4 fruit fly cellular contexts compared by ENCODE assay signal in genomic region chr3L:17433555-17433954, dm6.
TF ChIP-seq lines count a peak whose summit lies in the region.

Gene Coq4, minus strand, starts transcription at chr3L:17433621.
Gene CG32176, plus strand, starts transcription at chr3L:17433868.

TF ChIP-seq in whole organism, adult, 20 proteins besides CTCF, POLR2A, EP300 and RAD21 (continued from another document):
- peak; percentile 97 for TF ChIP-seq bab1 (GFP tag; optimal IDR thresholded peaks at IDR 0.05; lab: Kevin White, UChicago)
- TF ChIP-seq cnc (optimal IDR thresholded peaks at IDR 0.05; lab: Kevin White, UChicago) = no peak

TF ChIP-seq in whole organism, embryonic, 481 proteins besides CTCF, POLR2A, EP300 and RAD21 (continued from another document and continues in another):
- peak; percentile 92 for TF ChIP-seq sim (GFP tag; IDR thresholded peaks at IDR 0.05; lab: Robert Waterston, UW)
- TF ChIP-seq zfh2 (GFP tag; optimal IDR thresholded peaks at IDR 0.05; lab: Kevin White, UChicago) = peak; percentile 99
- TF ChIP-seq CG15696 (tag; optimal IDR thresholded peaks at IDR 0.05; lab: Kevin White, UChicago) = peak; percentile 98
- TF ChIP-seq chinmo (GFP tag; IDR thresholded peaks at IDR 0.05; lab: Robert Waterston, UW; ENCODE audit: partially characterized antibody) = no peak
- peak; percentile 99 for TF ChIP-seq CG16815 (GFP tag; optimal IDR thresholded peaks at IDR 0.05; lab: Kevin White, UChicago)
- peak; percentile 99 for TF ChIP-seq Fer3 (tag; optimal IDR thresholded peaks at IDR 0.05; lab: Kevin White, UChicago)
- peak; percentile 94 for TF ChIP-seq Bdp1 (GFP tag; optimal IDR thresholded peaks at IDR 0.05; lab: Kevin White, UChicago)
- TF ChIP-seq Atf3 (GFP tag; optimal IDR thresholded peaks at IDR 0.05; lab: Kevin White, UChicago) = peak; percentile 98
- TF ChIP-seq CG3726 (GFP tag; IDR thresholded peaks at IDR 0.05; lab: Robert Waterston, UW) = peak; percentile 98
- TF ChIP-seq CG8478 (optimal IDR thresholded peaks at IDR 0.05; lab: Kevin White, UChicago) = no peak
- 0 out of 3 replicates have a peak, but pooled peaks have one; percentile 45 for TF ChIP-seq mld (GFP tag; IDR thresholded peaks at IDR 0.05; lab: Robert Waterston, UW; ENCODE audit: partially characterized antibody)
- peak; percentile 99 for TF ChIP-seq CG32532 (GFP tag; IDR thresholded peaks at IDR 0.05; lab: Robert Waterston, UW)
- TF ChIP-seq CG3281 (GFP tag; optimal IDR thresholded peaks at IDR 0.05; lab: Kevin White, UChicago) = peak; percentile 97
- TF ChIP-seq CG4820 (GFP tag; optimal IDR thresholded peaks at IDR 0.05; lab: Kevin White, UChicago) = peak; percentile 97
- peak; percentile 99 for TF ChIP-seq slbo (GFP tag; IDR thresholded peaks at IDR 0.05; lab: Robert Waterston, UW)
- peak; percentile 91 for TF ChIP-seq Asciz (GFP tag; optimal IDR thresholded peaks at IDR 0.05; lab: Kevin White, UChicago)
- TF ChIP-seq Myb (GFP tag; optimal IDR thresholded peaks at IDR 0.05; lab: Kevin White, UChicago) = peak; percentile 88
- peak; percentile 80 for TF ChIP-seq CG7963 (GFP tag; IDR thresholded peaks at IDR 0.05; lab: Robert Waterston, UW; ENCODE audit: partially characterized antibody)
- peak; percentile 92 for TF ChIP-seq CG10431 (GFP tag; optimal IDR thresholded peaks at IDR 0.05; lab: Kevin White, UChicago)
- TF ChIP-seq CG10462 (GFP tag; optimal IDR thresholded peaks at IDR 0.05; lab: Kevin White, UChicago) = peak; percentile 98
- TF ChIP-seq repo (GFP tag; optimal IDR thresholded peaks at IDR 0.05; lab: Kevin White, UChicago) = peak; percentile 96
- peak; percentile 76 for TF ChIP-seq Sry-δ (GFP tag; optimal IDR thresholded peaks at IDR 0.05; lab: Kevin White, UChicago)
- no peak for TF ChIP-seq HLHmδ (GFP tag; optimal IDR thresholded peaks at IDR 0.05; lab: Kevin White, UChicago)
- peak; percentile 96 for TF ChIP-seq CG6689 (GFP tag; IDR thresholded peaks at IDR 0.05; lab: Robert Waterston, UW)
- peak; percentile 99 for TF ChIP-seq CG34422 (GFP tag; IDR thresholded peaks at IDR 0.05; lab: Robert Waterston, UW)
- TF ChIP-seq maf-S (GFP tag; optimal IDR thresholded peaks at IDR 0.05; lab: Kevin White, UChicago) = peak; percentile 98
- TF ChIP-seq Doc3 (GFP tag; IDR thresholded peaks at IDR 0.05; lab: Robert Waterston, UW; ENCODE audit: partially characterized antibody) = no peak
- peak; percentile 97 for TF ChIP-seq Rx (GFP tag; IDR thresholded peaks at IDR 0.05; lab: Robert Waterston, UW)
- peak; percentile 96 for TF ChIP-seq HmgD (GFP tag; optimal IDR thresholded peaks at IDR 0.05; lab: Kevin White, UChicago)
- TF ChIP-seq tin (GFP tag; optimal IDR thresholded peaks at IDR 0.05; lab: Kevin White, UChicago) = peak; percentile 99
- TF ChIP-seq C15 (GFP tag; IDR thresholded peaks at IDR 0.05; lab: Robert Waterston, UW) = peak; percentile 97
- peak; percentile 83 for TF ChIP-seq nom (GFP tag; optimal IDR thresholded peaks at IDR 0.05; lab: Kevin White, UChicago)
- peak; percentile 97 for TF ChIP-seq CG9876 (GFP tag; optimal IDR thresholded peaks at IDR 0.05; lab: Kevin White, UChicago)
- no peak for TF ChIP-seq gfzf (GFP tag; optimal IDR thresholded peaks at IDR 0.05; lab: Kevin White, UChicago)
- TF ChIP-seq Neu2 (GFP tag; optimal IDR thresholded peaks at IDR 0.05; lab: Kevin White, UChicago; ENCODE audit: borderline replicate concordance) = peak; percentile 93
- TF ChIP-seq row (GFP tag; IDR thresholded peaks at IDR 0.05; lab: Robert Waterston, UW) = peak; percentile 100
- TF ChIP-seq chm (GFP tag; IDR thresholded peaks at IDR 0.05; lab: Robert Waterston, UW) = peak; percentile 98
- peak; percentile 49 for TF ChIP-seq pros (GFP tag; optimal IDR thresholded peaks at IDR 0.05; lab: Kevin White, UChicago)
- TF ChIP-seq D (optimal IDR thresholded peaks at IDR 0.05; lab: Kevin White, UChicago) = no peak
- peak; percentile 96 for TF ChIP-seq D (GFP tag; optimal IDR thresholded peaks at IDR 0.05; lab: Kevin White, UChicago)
- peak; percentile 95 for TF ChIP-seq CG2202 (tag; optimal IDR thresholded peaks at IDR 0.05; lab: Kevin White, UChicago)
- peak; percentile 97 for TF ChIP-seq Meics (GFP tag; optimal IDR thresholded peaks at IDR 0.05; lab: Kevin White, UChicago)

TF ChIP-seq in whole organism, prepupa, 60 proteins besides CTCF, POLR2A, EP300 and RAD21 (continued from another document):
- TF ChIP-seq Ets21C (GFP tag; optimal IDR thresholded peaks at IDR 0.05; lab: Kevin White, UChicago) = peak; percentile 98
- TF ChIP-seq Ets96B (tag; optimal IDR thresholded peaks at IDR 0.05; lab: Kevin White, UChicago) = peak; percentile 95
- TF ChIP-seq dsx (GFP tag; optimal IDR thresholded peaks at IDR 0.05; lab: Kevin White, UChicago; ENCODE audit: poor library complexity, severe bottlenecking) = peak; percentile 90
- TF ChIP-seq Eip75B (GFP tag; optimal IDR thresholded peaks at IDR 0.05; lab: Kevin White, UChicago) = peak; percentile 97
- TF ChIP-seq CG3919 (GFP tag; optimal IDR thresholded peaks at IDR 0.05; lab: Kevin White, UChicago) = peak; percentile 98
- TF ChIP-seq Eip78C (GFP tag; lab: Kevin White, UChicago) = peak; percentile 99
- peak; percentile 98 for TF ChIP-seq Smox (GFP tag; optimal IDR thresholded peaks at IDR 0.05; lab: Kevin White, UChicago)
- peak; percentile 97 for TF ChIP-seq CG11762 (GFP tag; optimal IDR thresholded peaks at IDR 0.05; lab: Kevin White, UChicago; ENCODE audit: insufficient read depth)
- TF ChIP-seq CG8632 (GFP tag; optimal IDR thresholded peaks at IDR 0.05; lab: Kevin White, UChicago) = peak; percentile 94
- TF ChIP-seq CG34406 (GFP tag; optimal IDR thresholded peaks at IDR 0.05; lab: Kevin White, UChicago) = peak; percentile 96
- TF ChIP-seq fd85E (GFP tag; optimal IDR thresholded peaks at IDR 0.05; lab: Kevin White, UChicago) = peak; percentile 94
- TF ChIP-seq CG8319 (GFP tag; optimal IDR thresholded peaks at IDR 0.05; lab: Kevin White, UChicago) = peak; percentile 95
- TF ChIP-seq Hr4 (GFP tag; optimal IDR thresholded peaks at IDR 0.05; lab: Kevin White, UChicago) = peak; percentile 99
- peak; percentile 94 for TF ChIP-seq CG10669 (GFP tag; optimal IDR thresholded peaks at IDR 0.05; lab: Kevin White, UChicago)
- TF ChIP-seq CG11294 (GFP tag; IDR thresholded peaks at IDR 0.05; lab: Robert Waterston, UW) = peak; percentile 92
- TF ChIP-seq CG7368 (GFP tag; optimal IDR thresholded peaks at IDR 0.05; lab: Kevin White, UChicago) = peak; percentile 96
- peak; percentile 96 for TF ChIP-seq Lpt (GFP tag; optimal IDR thresholded peaks at IDR 0.05; lab: Kevin White, UChicago)
- peak; percentile 94 for TF ChIP-seq CG1621 (tag; optimal IDR thresholded peaks at IDR 0.05; lab: Kevin White, UChicago)
- peak; percentile 86 for TF ChIP-seq spab (GFP tag; optimal IDR thresholded peaks at IDR 0.05; lab: Kevin White, UChicago)
- peak; percentile 98 for TF ChIP-seq Sox14 (GFP tag; optimal IDR thresholded peaks at IDR 0.05; lab: Kevin White, UChicago)
- peak; percentile 93 for TF ChIP-seq CG8119 (GFP tag; IDR thresholded peaks at IDR 0.05; lab: Robert Waterston, UW)
- peak; percentile 98 for TF ChIP-seq acj6 (GFP tag; optimal IDR thresholded peaks at IDR 0.05; lab: Kevin White, UChicago)
- peak; percentile 97 for TF ChIP-seq Sox15 (GFP tag; optimal IDR thresholded peaks at IDR 0.05; lab: Kevin White, UChicago)
- TF ChIP-seq fkh (GFP tag; optimal IDR thresholded peaks at IDR 0.05; lab: Kevin White, UChicago) = peak; percentile 79
- TF ChIP-seq CG6808 (GFP tag; optimal IDR thresholded peaks at IDR 0.05; lab: Kevin White, UChicago) = peak; percentile 86
- TF ChIP-seq dac (GFP tag; optimal IDR thresholded peaks at IDR 0.05; lab: Kevin White, UChicago) = peak; percentile 93
- peak; percentile 97 for TF ChIP-seq CG6163 (GFP tag; IDR thresholded peaks at IDR 0.05; lab: Robert Waterston, UW)
- TF ChIP-seq pdm3 (GFP tag; optimal IDR thresholded peaks at IDR 0.05; lab: Kevin White, UChicago) = peak; percentile 99
- peak; percentile 99 for TF ChIP-seq Hr39 (GFP tag; optimal IDR thresholded peaks at IDR 0.05; lab: Kevin White, UChicago)
- TF ChIP-seq cyc (GFP tag; optimal IDR thresholded peaks at IDR 0.05; lab: Kevin White, UChicago) = peak; percentile 98
- TF ChIP-seq CG32006 (GFP tag; optimal IDR thresholded peaks at IDR 0.05; lab: Kevin White, UChicago) = peak; percentile 97
- TF ChIP-seq vri (GFP tag; optimal IDR thresholded peaks at IDR 0.05; lab: Kevin White, UChicago) = peak; percentile 94
- TF ChIP-seq CG6792 (GFP tag; optimal IDR thresholded peaks at IDR 0.05; lab: Kevin White, UChicago) = peak; percentile 97
- peak; percentile 99 for TF ChIP-seq OdsH (GFP tag; optimal IDR thresholded peaks at IDR 0.05; lab: Kevin White, UChicago)
- peak; percentile 98 for TF ChIP-seq net (GFP tag; optimal IDR thresholded peaks at IDR 0.05; lab: Kevin White, UChicago)
- TF ChIP-seq Blimp-1 (GFP tag; optimal IDR thresholded peaks at IDR 0.05; lab: Kevin White, UChicago) = peak; percentile 78
- peak; percentile 97 for TF ChIP-seq Met (GFP tag; optimal IDR thresholded peaks at IDR 0.05; lab: Kevin White, UChicago)
- peak; percentile 98 for TF ChIP-seq Sox102F (GFP tag; optimal IDR thresholded peaks at IDR 0.05; lab: Kevin White, UChicago)
- TF ChIP-seq salr (GFP tag; optimal IDR thresholded peaks at IDR 0.05; lab: Kevin White, UChicago) = peak; percentile 93 to 95
- peak; percentile 82 for TF ChIP-seq CG9139 (GFP tag; optimal IDR thresholded peaks at IDR 0.05; lab: Kevin White, UChicago)
- TF ChIP-seq achi (GFP tag; optimal IDR thresholded peaks at IDR 0.05; lab: Kevin White, UChicago) = peak; percentile 96
TF ChIP-seq in whole organism, prepupa: peak in this region for 60.

TF ChIP-seq in whole organism, wandering third instar larva, 38 proteins besides CTCF, POLR2A, EP300 and RAD21 (continued from another document):
- TF ChIP-seq Rel (GFP tag; optimal IDR thresholded peaks at IDR 0.05; lab: Kevin White, UChicago) = peak; percentile 42
- peak; percentile 82 for TF ChIP-seq Rel (tag; optimal IDR thresholded peaks at IDR 0.05; lab: Kevin White, UChicago)
- TF ChIP-seq lola (GFP tag; optimal IDR thresholded peaks at IDR 0.05; lab: Kevin White, UChicago) = no peak
- TF ChIP-seq Dif (GFP tag; optimal IDR thresholded peaks at IDR 0.05; lab: Kevin White, UChicago; ENCODE audit: partially characterized antibody) = no peak
- peak; percentile 97 for TF ChIP-seq HLH106 (tag; optimal IDR thresholded peaks at IDR 0.05; lab: Kevin White, UChicago)
- no peak for TF ChIP-seq Myc (optimal IDR thresholded peaks at IDR 0.05; lab: Kevin White, UChicago)
- TF ChIP-seq GATAd (GFP tag; optimal IDR thresholded peaks at IDR 0.05; lab: Kevin White, UChicago) = peak; percentile 96
- TF ChIP-seq dmrt93B (GFP tag; optimal IDR thresholded peaks at IDR 0.05; lab: Kevin White, UChicago) = peak; percentile 92
- peak; percentile 88 for TF ChIP-seq sage (GFP tag; optimal IDR thresholded peaks at IDR 0.05; lab: Kevin White, UChicago)
- TF ChIP-seq usp (GFP tag; optimal IDR thresholded peaks at IDR 0.05; lab: Kevin White, UChicago) = no peak
- peak; percentile 95 for TF ChIP-seq brk (GFP tag; optimal IDR thresholded peaks at IDR 0.05; lab: Kevin White, UChicago)
- peak; percentile 98 for TF ChIP-seq h (GFP tag; optimal IDR thresholded peaks at IDR 0.05; lab: Kevin White, UChicago)
- peak; percentile 82 for TF ChIP-seq Mio (GFP tag; optimal IDR thresholded peaks at IDR 0.05; lab: Kevin White, UChicago)
- TF ChIP-seq woc (GFP tag; optimal IDR thresholded peaks at IDR 0.05; lab: Kevin White, UChicago) = peak; percentile 96
- no peak for TF ChIP-seq N (GFP tag; optimal IDR thresholded peaks at IDR 0.05; lab: Kevin White, UChicago)
- TF ChIP-seq pan (optimal IDR thresholded peaks at IDR 0.05; lab: Kevin White, UChicago) = no peak
- peak; percentile 98 for TF ChIP-seq ey (GFP tag; optimal IDR thresholded peaks at IDR 0.05; lab: Kevin White, UChicago)
